Worm (Caenorhabditis elegans): ENCODE results near the gene C03B1.17.

- no peak for TF ChIP-seq ref-1 (GFP tag; conservative IDR thresholded peaks at IDR 0.05)
- TF ChIP-seq ztf-29 (GFP tag; IDR thresholded peaks at IDR 0.05): no peak
- TF ChIP-seq tab-1 (GFP tag; IDR thresholded peaks at IDR 0.05): no peak
- TF ChIP-seq ztf-23 (GFP tag; IDR thresholded peaks at IDR 0.05): no peak
- no peak for TF ChIP-seq med-1 (GFP tag; optimal IDR thresholded peaks at IDR 0.05; ENCODE audit: insufficient read depth)
- no peak for TF ChIP-seq flt-1 (GFP tag; IDR thresholded peaks at IDR 0.05)
- no peak for TF ChIP-seq klf-2 (GFP tag; conservative IDR thresholded peaks at IDR 0.05)
- TF ChIP-seq cog-1 (tag; optimal IDR thresholded peaks at IDR 0.05): no peak
These were observed 35.5 kb upstream of the C03B1.17 start, which contains the start of gene C03B1.13 for ce11 chrX:6337951-6338350.
